Fruit fly (Drosophila melanogaster): ENCODE measurements around the gene CG6650.

The CG6650 gene

dm6 chr3L:14028485-14029384 lies 2.5 kb upstream of the CG6650 start, which contains the start of gene Ptip (continued):
- TF ChIP-seq chif (GFP tag; optimal IDR thresholded peaks at IDR 0.05): no peak
- no peak for TF ChIP-seq CG12299 (tag; optimal IDR thresholded peaks at IDR 0.05)
- no peak for TF ChIP-seq bowl (GFP tag; IDR thresholded peaks at IDR 0.05)
- no peak for TF ChIP-seq CG12104 (GFP tag; optimal IDR thresholded peaks at IDR 0.05)
- no peak for TF ChIP-seq fd3F (GFP tag; optimal IDR thresholded peaks at IDR 0.05)
- TF ChIP-seq bcd (GFP tag; optimal IDR thresholded peaks at IDR 0.05): peak; percentile 89
- TF ChIP-seq CG10147 (GFP tag; optimal IDR thresholded peaks at IDR 0.05): no peak
- peak; percentile 6 for TF ChIP-seq pho (GFP tag; optimal IDR thresholded peaks at IDR 0.05)
- peak; percentile 59 for TF ChIP-seq Antp (GFP tag; optimal IDR thresholded peaks at IDR 0.05)
- peak; percentile 93 for TF ChIP-seq hbn (GFP tag; IDR thresholded peaks at IDR 0.05; ENCODE audit: partially characterized antibody)
- TF ChIP-seq her (GFP tag; optimal IDR thresholded peaks at IDR 0.05): no peak
- no peak for TF ChIP-seq CG13894 (tag; optimal IDR thresholded peaks at IDR 0.05)
- TF ChIP-seq CG6683 (GFP tag; optimal IDR thresholded peaks at IDR 0.05): no peak
- TF ChIP-seq sc (optimal IDR thresholded peaks at IDR 0.05): no peak
- TF ChIP-seq sc (GFP tag; optimal IDR thresholded peaks at IDR 0.05): no peak
- peak; percentile 98 for TF ChIP-seq CG16813 (GFP tag; IDR thresholded peaks at IDR 0.05; ENCODE audit: partially characterized antibody)
- peak; percentile 71 for TF ChIP-seq vvl (GFP tag; IDR thresholded peaks at IDR 0.05)
- TF ChIP-seq Bgb (GFP tag; IDR thresholded peaks at IDR 0.05; ENCODE audit: partially characterized antibody): peak; percentile 98
- TF ChIP-seq al (GFP tag; IDR thresholded peaks at IDR 0.05): no peak
- TF ChIP-seq abd-A (tag; optimal IDR thresholded peaks at IDR 0.05): no peak
- TF ChIP-seq CG13296 (GFP tag; optimal IDR thresholded peaks at IDR 0.05): peak; percentile 42
- no peak for TF ChIP-seq Vsx1 (GFP tag; optimal IDR thresholded peaks at IDR 0.05)
- TF ChIP-seq toy (GFP tag; IDR thresholded peaks at IDR 0.05): no peak
- peak; percentile 81 for TF ChIP-seq seq (GFP tag; IDR thresholded peaks at IDR 0.05)
- TF ChIP-seq inv (GFP tag; IDR thresholded peaks at IDR 0.05; ENCODE audit: partially characterized antibody): peak; percentile 98
- TF ChIP-seq stwl (tag; optimal IDR thresholded peaks at IDR 0.05): peak; percentile 67
- TF ChIP-seq CkIIα-i1 (GFP tag; IDR thresholded peaks at IDR 0.05): no peak
- TF ChIP-seq CG11560 (tag; IDR thresholded peaks at IDR 0.05): no peak
- peak; percentile 44; the same call in 1 of the 2 replicates for TF ChIP-seq Xrp1 (GFP tag; IDR thresholded peaks at IDR 0.05)
- no peak for TF ChIP-seq cas (GFP tag; IDR thresholded peaks at IDR 0.05)
- TF ChIP-seq unpg (GFP tag; optimal IDR thresholded peaks at IDR 0.05): no peak
- no peak for TF ChIP-seq jumu (GFP tag; optimal IDR thresholded peaks at IDR 0.05)
- TF ChIP-seq CG43689 (GFP tag; IDR thresholded peaks at IDR 0.05): no peak
- no peak for TF ChIP-seq tin (GFP tag; optimal IDR thresholded peaks at IDR 0.05)
- no peak for TF ChIP-seq Eip74EF (GFP tag; optimal IDR thresholded peaks at IDR 0.05)
- TF ChIP-seq croc (GFP tag; conservative IDR thresholded peaks at IDR 0.05): no peak
- no peak for TF ChIP-seq Hey (tag; optimal IDR thresholded peaks at IDR 0.05)
- no peak for TF ChIP-seq crc (GFP tag; optimal IDR thresholded peaks at IDR 0.05)
- TF ChIP-seq CG34224 (GFP tag; IDR thresholded peaks at IDR 0.05; ENCODE audit: partially characterized antibody): peak; percentile 91
- peak; percentile 24; the same call in 1 of the 2 replicates for TF ChIP-seq CG11085 (GFP tag; IDR thresholded peaks at IDR 0.05)
- no peak for TF ChIP-seq CG1603 (tag; optimal IDR thresholded peaks at IDR 0.05)
- TF ChIP-seq CG42726 (GFP tag; IDR thresholded peaks at IDR 0.05; ENCODE audit: partially characterized antibody): peak; percentile 97
- TF ChIP-seq tup (GFP tag; optimal IDR thresholded peaks at IDR 0.05): no peak
- TF ChIP-seq CG15696 (tag; optimal IDR thresholded peaks at IDR 0.05): no peak
- TF ChIP-seq Camta (GFP tag; optimal IDR thresholded peaks at IDR 0.05): no peak
- no peak for TF ChIP-seq Hr3 (GFP tag; optimal IDR thresholded peaks at IDR 0.05)
- peak; percentile 52 for TF ChIP-seq CG12659 (GFP tag; optimal IDR thresholded peaks at IDR 0.05)
- no peak for TF ChIP-seq br (optimal IDR thresholded peaks at IDR 0.05)
- TF ChIP-seq Fer1 (GFP tag; optimal IDR thresholded peaks at IDR 0.05): no peak

Measured in whole organism, embryonic.